Fruit fly (Drosophila melanogaster): ENCODE results near the gene Mesh1.

Mesh1 gene

DNA sequence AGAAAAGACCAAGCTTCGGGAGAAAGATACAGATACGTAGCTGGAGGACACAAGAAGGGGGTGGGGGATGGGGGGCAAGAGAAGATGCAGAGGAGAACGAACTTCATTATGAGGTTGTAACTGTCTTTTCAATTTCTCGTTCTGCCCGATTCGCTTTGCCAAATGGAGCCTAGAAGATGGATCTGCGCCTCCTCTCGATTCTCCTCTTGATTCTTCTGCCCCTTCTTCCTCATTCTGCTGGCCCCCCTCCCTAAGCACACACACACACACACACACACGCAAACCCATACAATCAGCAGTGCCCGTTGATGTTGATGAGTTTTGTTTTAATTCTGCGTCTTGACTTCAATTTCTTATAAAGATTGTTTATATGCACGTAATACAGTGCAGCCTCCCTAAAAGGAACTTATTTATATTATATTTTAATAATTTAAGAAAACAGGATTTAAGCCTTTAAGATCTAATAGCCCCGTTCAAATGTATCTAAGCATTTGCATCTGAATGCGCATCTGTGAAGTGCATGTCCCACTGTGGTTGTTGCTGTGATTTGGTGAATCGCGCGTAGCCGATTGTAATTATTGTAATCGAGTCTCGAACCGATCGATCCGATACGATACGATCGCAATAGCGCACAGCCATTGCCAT is 4.8 kb upstream of the Mesh1 start:
- peak; percentile 57 for TF ChIP-seq Mnt (GFP tag; optimal IDR thresholded peaks at IDR 0.05)
- peak; percentile 90 for TF ChIP-seq CG7045 (GFP tag; optimal IDR thresholded peaks at IDR 0.05)
- peak; percentile 47 for TF ChIP-seq pad (GFP tag; optimal IDR thresholded peaks at IDR 0.05)
- TF ChIP-seq toe (GFP tag; optimal IDR thresholded peaks at IDR 0.05): peak; percentile 82
- TF ChIP-seq CG5204 (GFP tag; optimal IDR thresholded peaks at IDR 0.05): peak; percentile 65
- TF ChIP-seq cnc (optimal IDR thresholded peaks at IDR 0.05): no peak
- TF ChIP-seq Crg-1 (GFP tag; optimal IDR thresholded peaks at IDR 0.05): peak; percentile 21
- TF ChIP-seq tj (GFP tag; optimal IDR thresholded peaks at IDR 0.05): peak; percentile 43
- TF ChIP-seq bab1 (GFP tag; optimal IDR thresholded peaks at IDR 0.05): peak; percentile 81
- peak; percentile 90 for TF ChIP-seq CG33017 (tag; optimal IDR thresholded peaks at IDR 0.05)
- peak; percentile 81 for TF ChIP-seq Clk (GFP tag; optimal IDR thresholded peaks at IDR 0.05)
- TF ChIP-seq CG14711 (tag; optimal IDR thresholded peaks at IDR 0.05): peak; percentile 75
- TF ChIP-seq CG7101 (tag; optimal IDR thresholded peaks at IDR 0.05): peak; percentile 84
- peak; percentile 87 for TF ChIP-seq CG12768 (GFP tag; optimal IDR thresholded peaks at IDR 0.05)
- TF ChIP-seq kay (GFP tag; ENCODE audit: borderline replicate concordance): no peak
- TF ChIP-seq cic (GFP tag; optimal IDR thresholded peaks at IDR 0.05): peak; percentile 64
- TF ChIP-seq Hr96 (GFP tag; optimal IDR thresholded peaks at IDR 0.05): peak; percentile 10
- peak; percentile 27 for TF ChIP-seq CG1620 (GFP tag; optimal IDR thresholded peaks at IDR 0.05)
- peak; percentile 55 for TF ChIP-seq CG11617 (GFP tag; optimal IDR thresholded peaks at IDR 0.05)
- TF ChIP-seq ovo (GFP tag; optimal IDR thresholded peaks at IDR 0.05): no peak

DNA sequence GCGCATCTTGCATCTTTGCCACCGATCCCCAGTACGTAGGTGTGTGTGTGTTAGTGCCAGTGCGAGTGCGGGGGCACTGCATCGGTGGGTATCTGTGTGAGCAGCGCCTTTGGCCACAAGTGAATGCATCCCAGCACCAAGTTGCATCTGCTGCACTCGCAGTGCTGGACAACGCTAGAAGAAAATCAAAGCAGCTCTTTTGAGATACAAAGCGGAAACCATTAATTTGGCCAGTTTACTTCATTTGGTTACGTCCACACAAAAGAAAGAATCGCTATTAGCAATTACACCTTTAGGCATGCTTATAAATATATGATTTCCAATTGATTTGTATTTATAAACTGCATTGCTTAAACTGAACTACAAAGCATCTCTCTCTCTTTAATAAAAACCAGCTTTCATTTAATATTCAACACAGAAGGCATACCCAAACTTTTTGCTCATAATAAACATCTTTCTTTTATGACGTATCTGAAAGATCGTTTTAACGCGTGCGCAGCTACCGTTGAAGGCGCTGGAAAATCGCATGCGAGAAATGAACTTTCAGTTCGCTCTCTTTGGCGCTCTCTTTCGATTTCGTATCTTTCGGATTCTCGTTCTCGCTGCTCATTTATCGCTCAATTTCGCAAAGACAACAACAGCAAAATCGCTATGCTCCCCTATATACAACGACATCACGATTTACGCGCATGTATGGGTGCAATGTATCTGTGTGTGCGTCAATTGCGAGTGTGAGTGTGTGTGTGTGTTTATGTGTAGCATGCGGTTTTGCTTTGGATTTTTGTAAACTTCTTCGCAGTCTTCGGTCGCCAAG is 4.1 kb upstream of the Mesh1 start:
- no peak for TF ChIP-seq CG7045 (GFP tag; optimal IDR thresholded peaks at IDR 0.05)
- TF ChIP-seq CG1620 (GFP tag; optimal IDR thresholded peaks at IDR 0.05): no peak
- no peak for TF ChIP-seq CG11617 (GFP tag; optimal IDR thresholded peaks at IDR 0.05)
- TF ChIP-seq CG7101 (tag; optimal IDR thresholded peaks at IDR 0.05): no peak
- peak; percentile 62 for TF ChIP-seq tj (GFP tag; optimal IDR thresholded peaks at IDR 0.05)
- no peak for TF ChIP-seq Hr96 (GFP tag; optimal IDR thresholded peaks at IDR 0.05)

DNA sequence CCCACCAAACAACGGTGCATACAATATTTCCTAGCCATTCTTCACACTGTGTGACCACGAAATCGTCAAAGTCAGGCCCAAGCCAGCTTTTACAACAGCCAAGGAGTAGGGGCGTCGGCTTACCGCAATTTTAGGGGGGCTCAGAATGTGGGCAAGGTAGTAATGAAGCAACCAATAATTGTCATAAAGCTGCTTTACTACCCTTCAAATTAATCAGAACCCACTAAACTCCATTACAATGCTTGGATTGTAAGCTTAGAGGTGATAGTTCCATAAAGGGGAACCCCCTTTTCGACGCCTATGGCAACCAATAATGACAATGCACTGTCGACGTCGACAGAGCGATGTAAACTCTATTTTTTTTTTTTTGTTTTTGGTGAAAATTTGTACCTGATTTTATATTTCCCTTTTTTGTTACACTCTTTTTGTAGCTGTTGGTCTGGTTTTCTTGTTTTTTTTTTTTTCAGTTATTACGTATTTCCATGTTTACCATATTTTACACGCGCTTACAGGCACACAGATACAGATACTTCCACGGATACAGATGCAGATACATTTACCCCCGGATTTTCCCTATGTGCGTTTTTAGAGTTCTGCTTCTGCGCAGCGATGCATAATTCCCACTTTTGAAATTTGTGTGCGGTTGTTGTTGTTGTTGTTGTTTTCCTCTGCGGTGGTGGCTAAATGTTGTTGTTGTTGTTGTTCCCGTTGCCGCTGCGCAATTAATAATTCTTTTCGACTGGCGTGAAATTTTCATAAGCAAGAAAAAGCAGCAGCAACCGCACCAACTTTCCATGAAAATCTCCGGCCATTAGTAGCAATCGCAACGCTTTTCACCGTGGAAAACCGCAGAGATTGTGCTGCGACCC is 2.5 kb upstream of the Mesh1 start:
- TF ChIP-seq CG14711 (tag; optimal IDR thresholded peaks at IDR 0.05) (no peak), CG12768 (GFP tag; optimal IDR thresholded peaks at IDR 0.05) (no peak), Hr96 (GFP tag; optimal IDR thresholded peaks at IDR 0.05) (no peak), kay (GFP tag; ENCODE audit: borderline replicate concordance) (no peak), cic (GFP tag; optimal IDR thresholded peaks at IDR 0.05) (no peak), Clk (GFP tag; optimal IDR thresholded peaks at IDR 0.05) (no peak), Crg-1 (GFP tag; optimal IDR thresholded peaks at IDR 0.05) (no peak), cnc (optimal IDR thresholded peaks at IDR 0.05) (no peak), ovo (GFP tag; optimal IDR thresholded peaks at IDR 0.05) (no peak)

DNA sequence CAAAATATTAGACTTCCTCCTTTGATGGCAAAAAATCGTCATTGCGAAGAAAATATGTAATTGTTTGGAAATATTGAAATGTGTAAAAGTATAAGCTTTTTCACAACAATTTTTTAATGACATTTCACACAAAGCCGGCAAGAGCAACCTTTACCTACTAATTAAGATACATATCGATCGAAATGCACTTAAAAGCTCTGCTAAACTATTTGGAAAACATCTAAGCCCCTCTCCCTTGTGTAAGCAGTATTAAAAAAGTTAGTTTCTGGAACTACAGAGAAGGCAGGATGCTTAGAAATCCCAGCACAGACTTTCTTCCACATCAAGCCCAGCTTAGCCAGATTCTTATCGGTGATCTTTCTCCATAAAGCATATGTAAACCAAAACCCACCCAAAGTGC is 1.7 kb upstream of the Mesh1 start, which contains the start of gene Cyt-c1L:
Gene Cyt-c1L, minus strand, starts transcription at position 101 of the 400 bp plus-strand sequence.
- TF ChIP-seq bab1 (GFP tag; optimal IDR thresholded peaks at IDR 0.05) (no peak), CG11617 (GFP tag; optimal IDR thresholded peaks at IDR 0.05) (no peak), pad (GFP tag; optimal IDR thresholded peaks at IDR 0.05) (no peak), Hr96 (GFP tag; optimal IDR thresholded peaks at IDR 0.05) (no peak), CG7045 (GFP tag; optimal IDR thresholded peaks at IDR 0.05) (no peak)

DNA sequence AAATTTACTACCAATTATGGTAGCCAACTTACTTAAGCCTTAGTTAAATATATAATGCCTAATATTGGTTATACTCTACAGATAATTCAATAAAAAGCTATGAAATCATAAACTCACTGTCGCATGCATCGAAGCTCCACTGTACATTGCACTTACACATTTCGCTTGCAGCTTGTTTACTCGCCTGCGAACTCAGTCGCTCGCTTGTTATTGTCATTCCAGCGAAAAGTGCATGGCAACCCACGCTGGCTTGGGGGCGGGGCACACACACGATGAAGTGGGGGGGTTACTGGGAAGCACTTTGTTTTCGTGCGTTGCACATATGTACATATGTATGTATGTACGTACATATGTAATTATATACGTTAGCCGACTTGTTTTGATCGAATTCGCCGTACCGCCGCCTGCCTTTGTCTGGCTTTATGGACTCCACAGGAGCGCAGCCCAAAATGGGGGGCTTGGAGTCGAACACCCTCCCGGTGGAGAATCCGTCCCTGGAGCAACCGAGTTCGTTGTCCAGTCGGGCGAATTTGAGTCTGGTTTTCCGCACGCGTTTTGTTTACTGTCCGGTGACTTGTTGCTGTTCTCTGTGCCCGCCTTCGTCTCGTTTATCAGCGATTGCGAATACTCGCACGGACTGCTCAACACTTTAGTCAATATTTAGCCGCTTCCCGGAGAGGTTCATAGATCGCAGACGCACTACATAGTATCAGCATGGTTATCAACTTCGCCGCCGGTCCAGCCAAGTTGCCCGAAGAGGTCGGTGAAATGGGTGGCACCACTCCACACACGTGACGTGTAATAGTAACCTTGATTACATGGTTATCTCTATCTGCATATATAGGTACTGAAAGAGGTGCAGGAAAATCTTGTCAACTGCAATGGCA is 2.3 kb downstream of the Mesh1 start, which contains the start of gene CG11899:
Gene CG11899, plus strand, starts transcription at position 648 of the 887 bp plus-strand sequence.
- peak; percentile 43 for TF ChIP-seq CG5204 (GFP tag; optimal IDR thresholded peaks at IDR 0.05)
- peak; percentile 59 for TF ChIP-seq CG33017 (tag; optimal IDR thresholded peaks at IDR 0.05)
- TF ChIP-seq CG7101 (tag; optimal IDR thresholded peaks at IDR 0.05): peak; percentile 53
- TF ChIP-seq Mnt (GFP tag; optimal IDR thresholded peaks at IDR 0.05): peak; percentile 89
- peak; percentile 78 for TF ChIP-seq CG7045 (GFP tag; optimal IDR thresholded peaks at IDR 0.05)
- peak; percentile 74 for TF ChIP-seq CG14711 (tag; optimal IDR thresholded peaks at IDR 0.05)
- peak; percentile 92 for TF ChIP-seq CG12768 (GFP tag; optimal IDR thresholded peaks at IDR 0.05)
- TF ChIP-seq CG1620 (GFP tag; optimal IDR thresholded peaks at IDR 0.05): peak; percentile 55
- no peak for TF ChIP-seq cnc (optimal IDR thresholded peaks at IDR 0.05)
- peak; percentile 25 for TF ChIP-seq CG11617 (GFP tag; optimal IDR thresholded peaks at IDR 0.05)
- TF ChIP-seq kay (GFP tag; ENCODE audit: borderline replicate concordance): peak; percentile 95
- peak; percentile 77 for TF ChIP-seq pad (GFP tag; optimal IDR thresholded peaks at IDR 0.05)
- TF ChIP-seq tj (GFP tag; optimal IDR thresholded peaks at IDR 0.05): peak; percentile 77
- TF ChIP-seq bab1 (GFP tag; optimal IDR thresholded peaks at IDR 0.05): peak; percentile 50
- TF ChIP-seq Crg-1 (GFP tag; optimal IDR thresholded peaks at IDR 0.05): peak; percentile 58
- TF ChIP-seq Clk (GFP tag; optimal IDR thresholded peaks at IDR 0.05): peak; percentile 75
- TF ChIP-seq cic (GFP tag; optimal IDR thresholded peaks at IDR 0.05): peak; percentile 95
- TF ChIP-seq Hr96 (GFP tag; optimal IDR thresholded peaks at IDR 0.05): peak; percentile 73
- peak; percentile 39 for TF ChIP-seq ovo (GFP tag; optimal IDR thresholded peaks at IDR 0.05)
- TF ChIP-seq toe (GFP tag; optimal IDR thresholded peaks at IDR 0.05): peak; percentile 84
